Worm (Caenorhabditis elegans): ENCODE data around the gene ZK1058.3.

ce11 chrIII:3887586-3887985 is 31.1 kb upstream of the ZK1058.3 start:
- TF ChIP-seq ama-1 (optimal IDR thresholded peaks at IDR 0.05) (no peak), unc-62 (GFP tag; optimal IDR thresholded peaks at IDR 0.05) (no peak), ztf-4 (tag; optimal IDR thresholded peaks at IDR 0.05) (no peak), nhr-12 (tag; optimal IDR thresholded peaks at IDR 0.05) (no peak), egl-27 (tag; optimal IDR thresholded peaks at IDR 0.05) (no peak), fos-1 (tag; optimal IDR thresholded peaks at IDR 0.05) (peak; percentile 77), mdl-1 (tag; optimal IDR thresholded peaks at IDR 0.05) (no peak), snpc-4 (tag; optimal IDR thresholded peaks at IDR 0.05) (no peak)

Data from whole organism, L2 larva.